Fruit fly (Drosophila melanogaster) whole organism, embryonic: ENCODE results near the gene Fam92.

Source experiments
- ATbp ChIP-seq: fragments of 200-800 bp; sonication (Bioruptor generic); optimal IDR thresholded peaks from 2 replicates; lab custom pipeline; 2017; ENCODE audit warnings: missing biosample characterization, mild to moderate bottlenecking, missing genetic modification characterization, missing genetic modification reagents
- Asciz ChIP-seq: fragments of 200-800 bp; sonication (Bioruptor generic); optimal IDR thresholded peaks from 2 replicates; lab custom pipeline; 2017; ENCODE audit warnings: missing biosample characterization, mild to moderate bottlenecking, missing genetic modification characterization, missing genetic modification reagents
- BEAF-32 ChIP-seq: fragments of 200-800 bp; sonication (Bioruptor generic); optimal IDR thresholded peaks from 3 replicates; lab custom pipeline; 2017; ENCODE audit warnings: missing biosample characterization, missing genetic modification characterization, mild to moderate bottlenecking, moderate library complexity, missing genetic modification reagents
- Blimp-1 ChIP-seq: fragments of 200-800 bp; sonication (Bioruptor generic); optimal IDR thresholded peaks from 3 replicates; lab custom pipeline; 2018; ENCODE audit warnings: missing biosample characterization, missing genetic modification characterization, mild to moderate bottlenecking, moderate library complexity, missing genetic modification reagents
- CG10267 ChIP-seq: fragments of 200-800 bp; sonication (Bioruptor generic); optimal IDR thresholded peaks from 2 replicates; lab custom pipeline; 2018; ENCODE audit warnings: missing biosample characterization, mild to moderate bottlenecking, missing genetic modification characterization, moderate library complexity
- CG10321 ChIP-seq: fragments of 200-800 bp; sonication (Bioruptor generic); IDR thresholded peaks from 2 replicates; pipeline ENCODE4 v1.3.6; 2022; ENCODE audit warnings: missing biosample characterization, missing genetic modification characterization
- CG13296 ChIP-seq: fragments of 200-800 bp; sonication (Bioruptor generic); optimal IDR thresholded peaks from 3 replicates; lab custom pipeline; 2018; ENCODE audit warnings: missing biosample characterization, mild to moderate bottlenecking, missing genetic modification characterization
- CG16779 ChIP-seq: fragments of 200-800 bp; sonication (Bioruptor generic); IDR thresholded peaks from 2 replicates; pipeline ENCODE4 v1.3.6; 2022; ENCODE audit warnings: missing biosample characterization, missing genetic modification characterization
- CG16863 ChIP-seq: fragments of 200-800 bp; sonication (Bioruptor generic); optimal IDR thresholded peaks from 3 replicates; lab custom pipeline; 2016; ENCODE audit warnings: missing biosample characterization, missing genetic modification characterization
- CG18476 ChIP-seq: fragments of 200-800 bp; sonication (Bioruptor generic); optimal IDR thresholded peaks from 2 replicates; lab custom pipeline; 2016; ENCODE audit warnings: missing biosample characterization, mild to moderate bottlenecking, missing genetic modification characterization
- CG18764 ChIP-seq: fragments of 200-800 bp; sonication (Bioruptor generic); optimal IDR thresholded peaks from 3 replicates; lab custom pipeline; 2016; ENCODE audit warnings: missing biosample characterization, missing genetic modification characterization
- CG2202 ChIP-seq: fragments of 200-800 bp; sonication (Bioruptor generic); optimal IDR thresholded peaks from 2 replicates; lab custom pipeline; 2018; ENCODE audit warnings: missing biosample characterization, mild to moderate bottlenecking, missing genetic modification characterization
- CG6272 ChIP-seq: fragments of 200-800 bp; sonication (Bioruptor generic); IDR thresholded peaks from 2 replicates; pipeline ENCODE4 v1.3.6; 2022; ENCODE audit warnings: missing biosample characterization, missing genetic modification characterization
- CG6791 ChIP-seq: fragments of 200-800 bp; sonication (Bioruptor generic); IDR thresholded peaks from 3 replicates; pipeline ENCODE4 v1.3.6; 2022; ENCODE audit warnings: missing biosample characterization, missing genetic modification characterization; ENCODE audit not compliant: partially characterized antibody
- CG7839 ChIP-seq: fragments of 200-800 bp; sonication (Bioruptor generic); optimal IDR thresholded peaks from 3 replicates; lab custom pipeline; 2018; ENCODE audit warnings: missing biosample characterization, mild to moderate bottlenecking, missing genetic modification characterization, moderate library complexity
- CG7928 ChIP-seq: fragments of 200-800 bp; sonication (Bioruptor generic); optimal IDR thresholded peaks from 2 replicates; lab custom pipeline; 2017; ENCODE audit warnings: missing biosample characterization, mild to moderate bottlenecking, missing genetic modification characterization
- CkIIα-i1 ChIP-seq: fragments of 200-800 bp; sonication (Bioruptor generic); IDR thresholded peaks from 2 replicates; pipeline ENCODE4 v1.3.6; 2022; ENCODE audit warnings: missing biosample characterization, missing genetic modification characterization
- Dek ChIP-seq: fragments of 200-800 bp; sonication (Bioruptor generic); optimal IDR thresholded peaks from 3 replicates; lab custom pipeline; 2019; ENCODE audit warnings: missing biosample characterization, mild to moderate bottlenecking, missing genetic modification characterization, moderate library complexity
- Dref ChIP-seq: fragments of 200-800 bp; sonication (Bioruptor generic); IDR thresholded peaks from 2 replicates; pipeline ENCODE4 v1.3.6; 2022; ENCODE audit warnings: missing biosample characterization, missing genetic modification characterization
- Fer1 ChIP-seq: fragments of 200-800 bp; sonication (Bioruptor generic); optimal IDR thresholded peaks from 2 replicates; lab custom pipeline; 2017; ENCODE audit warnings: missing biosample characterization, mild to moderate bottlenecking, missing genetic modification characterization
- GATAe ChIP-seq: fragments of 200-800 bp; sonication (Bioruptor generic); conservative IDR thresholded peaks from 2 replicates; pipeline ENCODE4 v1.3.6; 2022; ENCODE audit warnings: missing biosample characterization, missing genetic modification characterization
- HmgZ ChIP-seq: fragments of 200-800 bp; sonication (Bioruptor generic); optimal IDR thresholded peaks from 2 replicates; lab custom pipeline; 2018; ENCODE audit warnings: missing biosample characterization, mild to moderate bottlenecking, missing genetic modification characterization
- Hr3 ChIP-seq: fragments of 200-800 bp; sonication (Bioruptor generic); optimal IDR thresholded peaks from 3 replicates; lab custom pipeline; 2016; ENCODE audit warnings: missing biosample characterization, missing genetic modification characterization
- Jarid2 ChIP-seq: fragments of 200-800 bp; sonication (Bioruptor generic); optimal IDR thresholded peaks from 3 replicates; lab custom pipeline; 2017; ENCODE audit warnings: mild to moderate bottlenecking, missing biosample characterization, missing genetic modification reagents, missing genetic modification characterization
- Lim3 ChIP-seq: fragments of 200-800 bp; sonication (Bioruptor generic); IDR thresholded peaks from 2 replicates; pipeline ENCODE4 v1.3.6; 2022; ENCODE audit warnings: missing biosample characterization, missing genetic modification characterization
- MBD-R2 ChIP-seq: fragments of 200-800 bp; sonication (Bioruptor generic); IDR thresholded peaks from 2 replicates; pipeline ENCODE4 v1.3.6; 2022; ENCODE audit warnings: missing biosample characterization, missing genetic modification characterization
- Nf-YA ChIP-seq: fragments of 200-800 bp; sonication (Bioruptor generic); IDR thresholded peaks from 2 replicates; pipeline ENCODE4 v1.3.6; 2022; ENCODE audit warnings: missing biosample characterization, missing genetic modification characterization
- Rx ChIP-seq: fragments of 200-800 bp; sonication (Bioruptor generic); IDR thresholded peaks from 2 replicates; pipeline ENCODE4 v1.3.6; 2022; ENCODE audit warnings: missing biosample characterization, missing genetic modification characterization
- Sin3A ChIP-seq: fragments of >200 bp; optimal IDR thresholded peaks from 2 replicates; lab custom pipeline; 2018
- chn ChIP-seq: fragments of 200-800 bp; sonication (Bioruptor generic); optimal IDR thresholded peaks from 2 replicates; lab custom pipeline; 2016; ENCODE audit warnings: missing biosample characterization, missing genetic modification characterization
- da ChIP-seq: fragments of 200-800 bp; sonication (Bioruptor generic); optimal IDR thresholded peaks from 2 replicates; lab custom pipeline; 2016; ENCODE audit warnings: missing biosample characterization, missing genetic modification characterization
- dimm ChIP-seq: fragments of 200-800 bp; sonication (Bioruptor generic); IDR thresholded peaks from 2 replicates; pipeline ENCODE4 v1.3.6; 2022; ENCODE audit warnings: missing biosample characterization, missing genetic modification characterization
- dpn ChIP-seq, 2 experiments: fragments of 200-800 bp; sonication (Bioruptor generic); optimal IDR thresholded peaks; 3 replicates each; lab custom pipeline; 2016; ENCODE audit warnings: missing biosample characterization in 2 of 2, missing genetic modification characterization in 2 of 2
- ems ChIP-seq: fragments of 200-800 bp; sonication (Bioruptor generic); optimal IDR thresholded peaks from 3 replicates; lab custom pipeline; 2016; ENCODE audit warnings: missing biosample characterization, missing genetic modification characterization
- fd64A ChIP-seq: fragments of 200-800 bp; sonication (Bioruptor generic); optimal IDR thresholded peaks from 3 replicates; lab custom pipeline; 2018; ENCODE audit warnings: missing biosample characterization, mild to moderate bottlenecking, missing genetic modification characterization
- fd96Cb ChIP-seq: fragments of 200-800 bp; sonication (Bioruptor generic); optimal IDR thresholded peaks from 2 replicates; lab custom pipeline; 2018; ENCODE audit warnings: missing biosample characterization, mild to moderate bottlenecking, missing genetic modification characterization, moderate library complexity
- ftz-f1 ChIP-seq: fragments of 200-800 bp; sonication (Bioruptor generic); optimal IDR thresholded peaks from 2 replicates; lab custom pipeline; 2016; ENCODE audit warnings: missing biosample characterization, missing genetic modification characterization
- ham ChIP-seq: fragments of 200-800 bp; sonication (Bioruptor generic); IDR thresholded peaks from 2 replicates; pipeline ENCODE4 v1.3.6; 2022; ENCODE audit warnings: missing biosample characterization, missing genetic modification characterization
- jigr1 ChIP-seq: fragments of 200-800 bp; sonication (Bioruptor generic); IDR thresholded peaks from 3 replicates; pipeline ENCODE4 v1.3.6; 2022; ENCODE audit warnings: missing biosample characterization, missing genetic modification characterization
- knrl ChIP-seq: fragments of 200-800 bp; sonication (Bioruptor generic); IDR thresholded peaks from 3 replicates; pipeline ENCODE4 v1.3.6; 2022; ENCODE audit warnings: missing biosample characterization, missing genetic modification characterization; ENCODE audit not compliant: partially characterized antibody
- luna ChIP-seq: fragments of 200-800 bp; sonication (Bioruptor generic); optimal IDR thresholded peaks from 2 replicates; lab custom pipeline; 2016; ENCODE audit warnings: missing biosample characterization, missing genetic modification characterization
- oc ChIP-seq: fragments of 200-800 bp; sonication (Bioruptor generic); optimal IDR thresholded peaks from 2 replicates; lab custom pipeline; 2018; ENCODE audit warnings: missing biosample characterization, mild to moderate bottlenecking, missing genetic modification characterization, moderate library complexity
- psq ChIP-seq: fragments of 200-800 bp; sonication (Bioruptor generic); optimal IDR thresholded peaks from 2 replicates; lab custom pipeline; 2017; ENCODE audit warnings: missing biosample characterization, missing genetic modification characterization
- pum ChIP-seq: fragments of 200-800 bp; sonication (Bioruptor generic); optimal IDR thresholded peaks from 2 replicates; lab custom pipeline; 2016; ENCODE audit warnings: missing biosample characterization, missing genetic modification characterization
- scrt ChIP-seq: fragments of 200-800 bp; sonication (Bioruptor generic); optimal IDR thresholded peaks from 2 replicates; lab custom pipeline; 2018; ENCODE audit warnings: missing biosample characterization, mild to moderate bottlenecking, missing genetic modification characterization, moderate library complexity
- sens ChIP-seq: fragments of 200-800 bp; sonication (Bioruptor generic); peaks from one replicate; lab custom pipeline; 2016; ENCODE audit warnings: missing biosample characterization, missing genetic modification characterization
- sna ChIP-seq: fragments of 200-800 bp; sonication (Bioruptor generic); IDR thresholded peaks from 2 replicates; pipeline ENCODE4 v1.3.6; 2022; ENCODE audit warnings: missing biosample characterization, missing genetic modification characterization; ENCODE audit not compliant: partially characterized antibody
- ssp ChIP-seq: fragments of 200-800 bp; sonication (Bioruptor generic); IDR thresholded peaks from 2 replicates; pipeline ENCODE4 v1.3.6; 2022; ENCODE audit warnings: missing biosample characterization, missing genetic modification characterization
- tll ChIP-seq, 2 experiments: fragments of 200-800 bp in 1 of 2; fragments of >200 bp in 1 of 2; sonication (Bioruptor generic) in 1 of 2; optimal IDR thresholded peaks; 2 replicates each; lab custom pipeline; 2017 to 2019; ENCODE audit warnings: missing biosample characterization in 2 of 2, missing genetic modification characterization in 2 of 2, mild to moderate bottlenecking in 1 of 2, moderate library complexity in 1 of 2
- vfl ChIP-seq: fragments of 200-800 bp; sonication (Bioruptor generic); optimal IDR thresholded peaks from 2 replicates; lab custom pipeline; 2016; ENCODE audit warnings: missing biosample characterization, missing genetic modification characterization
- z ChIP-seq: fragments of 200-800 bp; sonication (Bioruptor generic); IDR thresholded peaks from 3 replicates; pipeline ENCODE4 v1.3.6; 2022; ENCODE audit warnings: missing biosample characterization, missing genetic modification characterization

The Fam92 gene

dm6 chr2L:12427487-12428101, 2.9 kb downstream of the Fam92 start, which contains the start of the genes CG5446 and Trm1 (continued):
- TF ChIP-seq Dek (tag; lab: Kevin White, UChicago) (peak; percentile 74), scrt (peak; percentile 47), ems (GFP tag; lab: Kevin White, UChicago) (no peak), z (GFP tag; lab: Robert Waterston, UW) (no peak), tll (GFP tag; optimal IDR thresholded peaks at IDR 0.05; lab: Kevin White, UChicago) (no peak), psq (no peak), CG10267 (tag; lab: Kevin White, UChicago) (peak; percentile 94), Blimp-1 (GFP tag; lab: Kevin White, UChicago) (peak; percentile 73), Lim3 (GFP tag; lab: Robert Waterston, UW) (no peak), CG7928 (no peak), GATAe (GFP tag; lab: Robert Waterston, UW) (no peak), HmgZ (tag; lab: Kevin White, UChicago) (no peak), ssp (GFP tag; lab: Robert Waterston, UW) (peak; percentile 55), CkIIα-i1 (no peak), CG13296 (GFP tag; lab: Kevin White, UChicago) (peak; percentile 74), CG18764 (GFP tag; lab: Kevin White, UChicago) (peak; percentile 37), ham (GFP tag; lab: Robert Waterston, UW) (no peak), CG6272 (GFP tag; lab: Robert Waterston, UW) (peak; percentile 39; the same call in 1 of the 2 replicates), fd96Cb (tag; lab: Kevin White, UChicago) (peak; percentile 65), ftz-f1 (GFP tag; lab: Kevin White, UChicago) (no peak), da (GFP tag; lab: Kevin White, UChicago) (no peak), Rx (GFP tag; lab: Robert Waterston, UW) (no peak), MBD-R2 (GFP tag; lab: Robert Waterston, UW) (peak; percentile 47; the same call in 1 of the 2 replicates), sna (GFP tag; lab: Robert Waterston, UW) (no peak), Jarid2 (GFP tag; lab: Kevin White, UChicago) (peak; percentile 30), Sin3A (lab: Kevin White, UChicago) (no peak), CG7839 (tag; lab: Kevin White, UChicago) (peak; percentile 83), dpn (GFP tag; optimal IDR thresholded peaks at IDR 0.05; lab: Kevin White, UChicago) (peak in 1 of 2 experiments; percentile 65), chn (GFP tag; lab: Kevin White, UChicago) (no peak), sens (GFP tag; lab: Kevin White, UChicago) (peak; percentile 83), knrl (GFP tag; lab: Robert Waterston, UW) (no peak), BEAF-32 (GFP tag; lab: Kevin White, UChicago) (peak; percentile 16), CG10321 (GFP tag; lab: Robert Waterston, UW) (no peak), CG16779 (GFP tag; lab: Robert Waterston, UW) (no peak), Dref (GFP tag; lab: Robert Waterston, UW) (peak; percentile 61), Hr3 (GFP tag; lab: Kevin White, UChicago) (peak; percentile 80), jigr1 (GFP tag; lab: Robert Waterston, UW) (no peak), pum (GFP tag; lab: Kevin White, UChicago) (no peak), Nf-YA (no peak), vfl (no peak), Fer1 (GFP tag; lab: Kevin White, UChicago) (peak; percentile 68), luna (GFP tag; lab: Kevin White, UChicago) (no peak), fd64A (no peak), CG2202 (no peak), CG6791 (peak; percentile 53; the same call in 1 of the 3 replicates), Asciz (peak; percentile 11), CG16863 (GFP tag; lab: Kevin White, UChicago) (no peak), ATbp (GFP tag; lab: Kevin White, UChicago) (peak; percentile 43), oc (tag; lab: Kevin White, UChicago) (no peak), dimm (GFP tag; lab: Robert Waterston, UW) (no peak), CG18476 (peak; percentile 3)
